Fruit fly (Drosophila melanogaster): ENCODE data around the gene rempA.

DNA sequence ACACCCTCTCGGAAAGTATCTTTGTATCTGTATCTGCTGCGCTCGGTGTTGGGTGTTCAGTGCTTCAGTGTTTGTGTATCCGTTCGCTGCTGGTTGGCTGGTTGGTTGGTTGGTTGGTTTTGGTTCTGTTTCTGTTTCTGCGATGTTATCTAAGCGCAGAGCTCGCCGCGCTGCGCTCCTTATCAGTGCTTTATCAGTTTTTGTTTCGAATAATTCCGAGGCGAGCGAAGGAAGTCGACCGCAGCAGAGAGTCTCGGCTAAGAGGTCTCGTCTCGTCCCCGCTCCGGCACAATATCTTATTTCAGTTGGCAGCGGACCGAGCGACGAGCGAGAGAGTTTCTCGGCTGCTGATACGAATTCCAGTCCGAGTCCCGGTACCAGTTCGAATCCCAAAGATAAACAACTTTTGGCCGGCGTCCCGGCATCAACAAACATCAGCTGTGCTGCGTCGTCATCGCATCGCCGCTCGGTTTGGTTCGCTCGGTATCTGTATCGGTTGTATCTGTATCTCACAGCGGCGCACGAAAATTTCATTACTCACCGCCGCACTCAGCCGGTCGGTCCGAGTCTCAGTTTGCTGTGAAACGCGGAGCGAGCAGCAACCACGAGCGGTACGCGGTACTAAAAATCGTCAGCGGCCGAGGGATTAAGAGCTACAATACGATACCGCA, 36.8 kb downstream of the rempA start:
- TF ChIP-seq CG12768 (GFP tag; optimal IDR thresholded peaks at IDR 0.05) = no peak
- TF ChIP-seq tj (GFP tag; optimal IDR thresholded peaks at IDR 0.05) = peak; percentile 21
- TF ChIP-seq pad (GFP tag; optimal IDR thresholded peaks at IDR 0.05) = no peak
- TF ChIP-seq CG1620 (GFP tag; optimal IDR thresholded peaks at IDR 0.05) = no peak
- no peak for TF ChIP-seq CG7101 (tag; optimal IDR thresholded peaks at IDR 0.05)
- no peak for TF ChIP-seq Clk (GFP tag; optimal IDR thresholded peaks at IDR 0.05)
- peak; percentile 3 for TF ChIP-seq cic (GFP tag; optimal IDR thresholded peaks at IDR 0.05)
- no peak for TF ChIP-seq CG33017 (tag; optimal IDR thresholded peaks at IDR 0.05)

All from whole organism, adult.